Worm (Caenorhabditis elegans) whole organism, L2 larva: ENCODE data around the gene C28A5.2.

Experiments
- C34F6.9 ChIP-seq: fragments of 150-350 bp; optimal IDR thresholded peaks from 2 replicates; lab custom pipeline; 2014; ENCODE audit warnings: missing biosample characterization, missing genetic modification characterization
- F13H6.1 ChIP-seq: sonication (generic microtip); optimal IDR thresholded peaks from 2 replicates; lab custom pipeline; 2016; ENCODE audit warnings: missing genetic modification characterization, missing compliant biosample characterization
- ZK546.5 ChIP-seq: sonication (generic microtip); optimal IDR thresholded peaks from 2 replicates; lab custom pipeline; 2017; ENCODE audit warnings: missing biosample characterization, missing genetic modification characterization
- alr-1 ChIP-seq: fragments of 150-350 bp; optimal IDR thresholded peaks from 2 replicates; lab custom pipeline; 2014; ENCODE audit warnings: missing biosample characterization, missing genetic modification characterization
- ama-1 ChIP-seq: fragments of 150-350 bp; optimal IDR thresholded peaks from 2 replicates; lab custom pipeline; 2018; ENCODE audit warnings: inconsistent platforms
- blmp-1 ChIP-seq: sonication (generic microtip); optimal IDR thresholded peaks from 2 replicates; lab custom pipeline; 2017; ENCODE audit warnings: missing genetic modification characterization, mild to moderate bottlenecking, missing compliant biosample characterization, antibody characterized with exemption, moderate library complexity; ENCODE audit not compliant: insufficient read depth
- ceh-82 ChIP-seq: fragments of 150-350 bp; optimal IDR thresholded peaks from 2 replicates; lab custom pipeline; 2014; ENCODE audit warnings: missing biosample characterization, missing genetic modification characterization
- crh-2 ChIP-seq: sonication (generic microtip); optimal IDR thresholded peaks from 2 replicates; lab custom pipeline; 2017; ENCODE audit warnings: missing biosample characterization, missing genetic modification characterization
- egl-27 ChIP-seq: sonication (generic microtip); optimal IDR thresholded peaks from 3 replicates; lab custom pipeline; 2017; ENCODE audit warnings: missing biosample characterization, missing genetic modification reagents, missing genetic modification characterization
- elt-1 ChIP-seq: fragments of 150-350 bp; optimal IDR thresholded peaks from 2 replicates; lab custom pipeline; 2014; ENCODE audit warnings: missing biosample characterization, missing genetic modification characterization
- elt-3 ChIP-seq: sonication (generic microtip); optimal IDR thresholded peaks from 2 replicates; lab custom pipeline; 2017; ENCODE audit warnings: missing biosample characterization, missing genetic modification characterization
- fos-1 ChIP-seq: fragments of 150-350 bp; optimal IDR thresholded peaks from 2 replicates; lab custom pipeline; 2014; ENCODE audit warnings: missing biosample characterization, missing genetic modification characterization
- gmeb-1 ChIP-seq: fragments of 150-350 bp; optimal IDR thresholded peaks from 2 replicates; lab custom pipeline; 2014; ENCODE audit warnings: missing biosample characterization, missing genetic modification characterization
- lin-11 ChIP-seq: fragments of 150-350 bp; sonication (generic microtip); optimal IDR thresholded peaks from 2 replicates; lab custom pipeline; 2014; ENCODE audit warnings: missing biosample characterization, missing genetic modification characterization, inconsistent platforms, mixed read lengths
- lin-13 ChIP-seq: fragments of 150-350 bp; optimal IDR thresholded peaks from 2 replicates; lab custom pipeline; 2014; ENCODE audit warnings: missing biosample characterization, missing genetic modification reagents, missing genetic modification characterization
- lin-39 ChIP-seq: fragments of 150-350 bp; optimal IDR thresholded peaks from 2 replicates; lab custom pipeline; 2014; ENCODE audit warnings: missing biosample characterization, missing genetic modification reagents, missing genetic modification characterization
- lsy-2 ChIP-seq, 2 experiments: fragments of 150-350 bp in 1 of 2; sonication (generic microtip) in 1 of 2; optimal IDR thresholded peaks; 2 replicates each; lab custom pipeline; 2014 to 2017; ENCODE audit warnings: missing biosample characterization in 2 of 2, missing genetic modification characterization in 2 of 2
- mdl-1 ChIP-seq, 2 experiments: fragments of 150-350 bp in 1 of 2; sonication (generic microtip) in 1 of 2; optimal IDR thresholded peaks; 2 replicates each; lab custom pipeline; 2017; ENCODE audit warnings: missing biosample characterization in 2 of 2, missing genetic modification characterization in 2 of 2
- nhr-10 ChIP-seq: sonication (generic microtip); optimal IDR thresholded peaks from 2 replicates; lab custom pipeline; 2017; ENCODE audit warnings: missing biosample characterization, missing genetic modification characterization
- nhr-12 ChIP-seq: fragments of 150-350 bp; optimal IDR thresholded peaks from 2 replicates; lab custom pipeline; 2014; ENCODE audit warnings: missing biosample characterization, missing genetic modification characterization
- nhr-129 ChIP-seq: fragments of 150-350 bp; optimal IDR thresholded peaks from 2 replicates; lab custom pipeline; 2014; ENCODE audit warnings: missing biosample characterization, missing genetic modification characterization
- nhr-23 ChIP-seq: fragments of 150-350 bp; optimal IDR thresholded peaks from 2 replicates; lab custom pipeline; 2014; ENCODE audit warnings: missing biosample characterization, missing genetic modification reagents, missing genetic modification characterization
- nhr-237 ChIP-seq: fragments of 150-350 bp; optimal IDR thresholded peaks from 2 replicates; lab custom pipeline; 2014; ENCODE audit warnings: missing biosample characterization, missing genetic modification characterization
- nhr-25 ChIP-seq: fragments of 150-350 bp; sonication (generic microtip); optimal IDR thresholded peaks from 3 replicates; lab custom pipeline; 2014; ENCODE audit warnings: missing biosample characterization, missing genetic modification characterization
- nhr-6 ChIP-seq: fragments of 150-350 bp; optimal IDR thresholded peaks from 2 replicates; lab custom pipeline; 2014; ENCODE audit warnings: missing biosample characterization, missing genetic modification characterization
- nhr-77 ChIP-seq: fragments of 150-350 bp; optimal IDR thresholded peaks from 2 replicates; lab custom pipeline; 2014; ENCODE audit warnings: missing biosample characterization, missing genetic modification characterization
- peb-1 ChIP-seq: fragments of 150-350 bp; optimal IDR thresholded peaks from 2 replicates; lab custom pipeline; 2014; ENCODE audit warnings: missing biosample characterization, missing genetic modification characterization
- sem-4 ChIP-seq: fragments of 150-350 bp; optimal IDR thresholded peaks from 2 replicates; lab custom pipeline; 2014; ENCODE audit warnings: missing biosample characterization, missing genetic modification reagents, missing genetic modification characterization
- skn-1 ChIP-seq: sonication (generic microtip); optimal IDR thresholded peaks from 2 replicates; lab custom pipeline; 2017; ENCODE audit warnings: missing biosample characterization, missing genetic modification characterization
- sma-3 ChIP-seq: sonication (generic microtip); optimal IDR thresholded peaks from 2 replicates; lab custom pipeline; 2016; ENCODE audit warnings: missing genetic modification reagents, missing genetic modification characterization, missing compliant biosample characterization
- snpc-4 ChIP-seq: fragments of 150-350 bp; optimal IDR thresholded peaks from 2 replicates; lab custom pipeline; 2014; ENCODE audit warnings: missing biosample characterization, missing genetic modification characterization
- unc-39 ChIP-seq: fragments of 150-350 bp; optimal IDR thresholded peaks from 2 replicates; lab custom pipeline; 2014; ENCODE audit warnings: missing biosample characterization, missing genetic modification characterization
- unc-55 ChIP-seq: fragments of 150-350 bp; sonication (generic microtip); optimal IDR thresholded peaks from 3 replicates; lab custom pipeline; 2014; ENCODE audit warnings: missing biosample characterization, missing genetic modification reagents, missing genetic modification characterization
- unc-62 ChIP-seq: fragments of 150-350 bp; optimal IDR thresholded peaks from 2 replicates; lab custom pipeline; 2014; ENCODE audit warnings: missing biosample characterization, missing genetic modification reagents, missing genetic modification characterization
- zag-1 ChIP-seq: fragments of 150-350 bp; optimal IDR thresholded peaks from 2 replicates; lab custom pipeline; 2014; ENCODE audit warnings: missing biosample characterization, missing genetic modification characterization
- ztf-1 ChIP-seq: fragments of 200-800 bp; sonication (Bioruptor generic); conservative IDR thresholded peaks from 2 replicates; pipeline ENCODE4 v1.3.6; 2022; ENCODE audit warnings: missing genetic modification characterization, missing compliant biosample characterization
- ztf-4 ChIP-seq: fragments of 150-350 bp; optimal IDR thresholded peaks from 2 replicates; lab custom pipeline; 2014; ENCODE audit warnings: missing biosample characterization, missing genetic modification characterization

C28A5.2 gene

DNA sequence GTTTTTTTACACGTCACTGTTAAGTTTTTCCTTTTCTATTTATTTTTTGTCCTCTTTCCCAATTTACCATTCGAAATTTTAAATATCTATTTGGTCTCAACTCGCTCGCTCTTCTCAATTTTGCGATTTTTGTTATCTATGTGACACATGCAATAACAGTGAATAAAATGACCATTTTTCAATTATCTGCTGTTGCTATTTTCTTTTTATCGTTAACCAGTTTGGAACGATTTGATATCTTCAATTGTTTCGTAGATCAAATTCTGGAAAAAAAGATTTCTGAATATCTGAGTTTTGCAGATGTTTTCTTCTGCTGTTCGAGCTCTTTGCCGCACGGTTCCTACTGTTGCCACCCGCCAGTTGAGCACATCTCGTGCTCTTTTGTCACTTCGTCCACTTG is 32.2 kb downstream of the C28A5.2 start, which contains the start of gene prdx-3:
TSS of gene prdx-3 (plus strand) at position 301 of the 400 bp plus-strand sequence.
- no peak for TF ChIP-seq skn-1
- TF ChIP-seq lsy-2 (tag; optimal IDR thresholded peaks at IDR 0.05; lab: Kevin White, UChicago), result no peak
- TF ChIP-seq elt-3 (tag; lab: Kevin White, UChicago), result no peak
- TF ChIP-seq zag-1 (tag; lab: Kevin White, UChicago), result no peak
- no peak for TF ChIP-seq ztf-4
- no peak for TF ChIP-seq gmeb-1 (tag; lab: Kevin White, UChicago)
- TF ChIP-seq nhr-6, result no peak
- TF ChIP-seq crh-2 (tag; lab: Kevin White, UChicago), result no peak
- no peak for TF ChIP-seq ama-1 (lab: Kevin White, UChicago)
- no peak for TF ChIP-seq F13H6.1
- TF ChIP-seq unc-62 (GFP tag; lab: Kevin White, UChicago), result no peak
- no peak for TF ChIP-seq unc-39 (tag; lab: Kevin White, UChicago)
- no peak for TF ChIP-seq lin-13 (GFP tag; lab: Kevin White, UChicago)
- no peak for TF ChIP-seq sma-3 (GFP tag; lab: Kevin White, UChicago)
- no peak for TF ChIP-seq peb-1 (tag; lab: Kevin White, UChicago)
- no peak for TF ChIP-seq nhr-237 (tag; lab: Kevin White, UChicago)
- TF ChIP-seq lin-11 (tag; lab: Kevin White, UChicago), result no peak
- no peak for TF ChIP-seq alr-1 (tag; lab: Kevin White, UChicago)
- no peak for TF ChIP-seq nhr-10 (tag; lab: Kevin White, UChicago)

ce11 chrIII:4405986-4406385 is 33.4 kb downstream of the C28A5.2 start, which contains the start of gene rnp-4:
TSS of gene rnp-4 (plus strand) at chrIII:4406286.
- no peak for TF ChIP-seq ama-1 (lab: Kevin White, UChicago)
- TF ChIP-seq nhr-237 (tag; lab: Kevin White, UChicago), result no peak
- TF ChIP-seq crh-2 (tag; lab: Kevin White, UChicago), result no peak
- no peak for TF ChIP-seq sma-3 (GFP tag; lab: Kevin White, UChicago)
- no peak for TF ChIP-seq lin-11 (tag; lab: Kevin White, UChicago)
- no peak for TF ChIP-seq ZK546.5 (tag; lab: Kevin White, UChicago)
- no peak for TF ChIP-seq nhr-10 (tag; lab: Kevin White, UChicago)

DNA sequence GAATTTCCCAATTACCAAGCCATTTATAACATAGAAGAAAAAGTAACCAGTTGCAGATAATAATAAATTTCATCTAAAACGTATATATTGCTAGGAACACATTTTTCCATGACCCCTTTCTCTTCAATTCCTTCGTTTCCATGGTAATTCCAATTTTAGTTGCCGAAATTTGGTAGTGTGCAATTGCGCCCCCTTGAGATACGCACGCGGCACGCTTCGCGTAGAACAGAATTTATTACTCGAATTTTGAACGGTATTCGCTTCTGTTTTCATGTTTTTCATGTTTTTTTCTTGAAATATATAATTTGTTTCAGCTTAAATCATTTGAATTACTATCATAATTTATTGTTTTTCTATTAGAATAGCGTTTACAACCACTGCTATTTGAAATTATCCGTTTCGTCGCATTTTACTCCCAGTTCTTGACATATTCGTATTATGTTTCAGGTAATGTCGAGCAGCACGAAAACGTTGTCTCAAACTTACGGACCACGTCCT is 35.0 kb downstream of the C28A5.2 start, which contains the start of the genes R07E5.17 and snfc-5:
TSS of gene R07E5.17 (minus strand) at position 98 of the 498 bp plus-strand sequence.
TSS of gene snfc-5 (plus strand) at position 448 of the 498 bp plus-strand sequence.
- peak; percentile 62 for TF ChIP-seq C34F6.9 (tag; lab: Kevin White, UChicago)
- peak; percentile 13 for TF ChIP-seq nhr-25 (tag; lab: Kevin White, UChicago)
- peak; percentile 33 for TF ChIP-seq snpc-4
- TF ChIP-seq nhr-129 (tag; lab: Kevin White, UChicago), result peak; percentile 42
- TF ChIP-seq egl-27, result no peak
- TF ChIP-seq unc-55 (GFP tag; lab: Kevin White, UChicago), result peak; percentile 56
- TF ChIP-seq ztf-1 (GFP tag; lab: Robert Waterston, UW), result no peak
- TF ChIP-seq skn-1, result no peak
- no peak for TF ChIP-seq unc-62 (GFP tag; lab: Kevin White, UChicago)
- TF ChIP-seq blmp-1, result no peak
- TF ChIP-seq nhr-12 (tag; lab: Kevin White, UChicago), result no peak
- no peak for TF ChIP-seq elt-3 (tag; lab: Kevin White, UChicago)
- no peak for TF ChIP-seq alr-1 (tag; lab: Kevin White, UChicago)
- TF ChIP-seq nhr-77, result no peak
- TF ChIP-seq lin-39 (tag; lab: Kevin White, UChicago), result no peak
- TF ChIP-seq fos-1 (tag; lab: Kevin White, UChicago), result peak; percentile 0
- no peak for TF ChIP-seq nhr-10 (tag; lab: Kevin White, UChicago)
- TF ChIP-seq zag-1 (tag; lab: Kevin White, UChicago), result no peak

- TF ChIP-seq snpc-4, result no peak
- no peak for TF ChIP-seq egl-27
- no peak for TF ChIP-seq lin-11 (tag; lab: Kevin White, UChicago)
- no peak for TF ChIP-seq alr-1 (tag; lab: Kevin White, UChicago)
- no peak for TF ChIP-seq fos-1 (tag; lab: Kevin White, UChicago)
- no peak for TF ChIP-seq elt-1 (tag; lab: Kevin White, UChicago)
- TF ChIP-seq unc-39 (tag; lab: Kevin White, UChicago), result no peak
- TF ChIP-seq lin-39 (tag; lab: Kevin White, UChicago), result no peak
- TF ChIP-seq skn-1, result no peak
- TF ChIP-seq lin-13 (GFP tag; lab: Kevin White, UChicago), result no peak
- TF ChIP-seq sem-4, result no peak
- TF ChIP-seq ceh-82 (tag; lab: Kevin White, UChicago), result no peak
- no peak for TF ChIP-seq nhr-77
- no peak for TF ChIP-seq nhr-23
- TF ChIP-seq peb-1 (tag; lab: Kevin White, UChicago), result no peak
- no peak for TF ChIP-seq ZK546.5 (tag; lab: Kevin White, UChicago)
- TF ChIP-seq blmp-1, result no peak
- TF ChIP-seq gmeb-1 (tag; lab: Kevin White, UChicago), result no peak
- no peak for TF ChIP-seq nhr-12 (tag; lab: Kevin White, UChicago)
- TF ChIP-seq mdl-1 (tag; optimal IDR thresholded peaks at IDR 0.05; lab: Kevin White, UChicago), result no peak
These were observed 38.2 kb downstream of the C28A5.2 start, which contains the start of gene R07E5.15 for ce11 chrIII:4401142-4401541. TSS of gene R07E5.15 (plus strand) at chrIII:4401442.
